Worm (Caenorhabditis elegans): ENCODE results near the gene gei-18.
A peak's percentile ranks its signal among the peaks of the same experiment; 100 is the strongest.

Gene gei-18

ce11 chrIV:13945188-13945587 lies 37.1 kb downstream of the gei-18 start:
- TF ChIP-seq sox-2 (GFP tag; IDR thresholded peaks at IDR 0.05) (peak; percentile 41), ceh-31 (tag; optimal IDR thresholded peaks at IDR 0.05) (peak; percentile 9), nfya-1 (tag; optimal IDR thresholded peaks at IDR 0.05) (peak; percentile 58), che-1 (tag; optimal IDR thresholded peaks at IDR 0.05) (no peak), unc-55 (GFP tag; optimal IDR thresholded peaks at IDR 0.05) (no peak), ceh-30 (tag; optimal IDR thresholded peaks at IDR 0.05) (no peak)

ce11 chrIV:13941640-13942039 lies 40.7 kb downstream of the gei-18 start:
- TF ChIP-seq lim-6 (tag; optimal IDR thresholded peaks at IDR 0.05): no peak
- no peak for TF ChIP-seq ceh-14 (tag; optimal IDR thresholded peaks at IDR 0.05)
- TF ChIP-seq pag-3 (tag; optimal IDR thresholded peaks at IDR 0.05; ENCODE audit: borderline replicate concordance): no peak
- no peak for TF ChIP-seq ceh-48 (tag; optimal IDR thresholded peaks at IDR 0.05)
- no peak for TF ChIP-seq unc-86 (tag; optimal IDR thresholded peaks at IDR 0.05)
- no peak for TF ChIP-seq ceh-22 (tag; optimal IDR thresholded peaks at IDR 0.05)
- TF ChIP-seq syd-9 (tag; optimal IDR thresholded peaks at IDR 0.05): no peak
- TF ChIP-seq ceh-9 (tag; optimal IDR thresholded peaks at IDR 0.05): no peak
- no peak for TF ChIP-seq dmd-4 (tag; optimal IDR thresholded peaks at IDR 0.05; ENCODE audit: borderline replicate concordance)
- TF ChIP-seq tbx-7 (tag; optimal IDR thresholded peaks at IDR 0.05): no peak
- TF ChIP-seq ets-4 (tag; optimal IDR thresholded peaks at IDR 0.05): no peak
- TF ChIP-seq hlh-6 (tag; optimal IDR thresholded peaks at IDR 0.05): no peak
- TF ChIP-seq madf-2 (tag; optimal IDR thresholded peaks at IDR 0.05): no peak
- no peak for TF ChIP-seq hlh-30 (tag; optimal IDR thresholded peaks at IDR 0.05; ENCODE audit: insufficient read depth)
- no peak for TF ChIP-seq hlh-15 (tag; optimal IDR thresholded peaks at IDR 0.05)
- TF ChIP-seq T23F11.4 (GFP tag; optimal IDR thresholded peaks at IDR 0.05): no peak
- no peak for TF ChIP-seq unc-3 (GFP tag; conservative IDR thresholded peaks at IDR 0.05)
- no peak for TF ChIP-seq unc-3 (tag; optimal IDR thresholded peaks at IDR 0.05)
- no peak for TF ChIP-seq hlh-13 (GFP tag; optimal IDR thresholded peaks at IDR 0.05)

ce11 chrIV:13940847-13941246 lies 41.5 kb downstream of the gei-18 start:
- TF ChIP-seq ceh-48 (tag; optimal IDR thresholded peaks at IDR 0.05): no peak
- TF ChIP-seq ceh-2 (tag; optimal IDR thresholded peaks at IDR 0.05): no peak
- no peak for TF ChIP-seq unc-86 (tag; optimal IDR thresholded peaks at IDR 0.05)
- no peak for TF ChIP-seq pax-1 (tag; optimal IDR thresholded peaks at IDR 0.05)
- no peak for TF ChIP-seq elt-2 (tag; optimal IDR thresholded peaks at IDR 0.05)
- TF ChIP-seq dve-1 (tag; optimal IDR thresholded peaks at IDR 0.05): no peak
- TF ChIP-seq K09A11.1 (tag; optimal IDR thresholded peaks at IDR 0.05; ENCODE audit: insufficient read depth): no peak
- no peak for TF ChIP-seq K02D7.2 (tag; optimal IDR thresholded peaks at IDR 0.05)
- no peak for TF ChIP-seq che-1 (tag; optimal IDR thresholded peaks at IDR 0.05)
- no peak for TF ChIP-seq pat-9 (tag; optimal IDR thresholded peaks at IDR 0.05)
- no peak for TF ChIP-seq ttx-3 (tag; optimal IDR thresholded peaks at IDR 0.05)
- TF ChIP-seq ceh-31 (tag; optimal IDR thresholded peaks at IDR 0.05): no peak
- TF ChIP-seq nfya-1 (tag; optimal IDR thresholded peaks at IDR 0.05): no peak
- TF ChIP-seq C38D4.7 (GFP tag; optimal IDR thresholded peaks at IDR 0.05): no peak
- no peak for TF ChIP-seq hlh-8 (tag; optimal IDR thresholded peaks at IDR 0.05)
- TF ChIP-seq tbx-2 (tag; optimal IDR thresholded peaks at IDR 0.05): no peak
- TF ChIP-seq tbx-7 (tag; optimal IDR thresholded peaks at IDR 0.05): no peak
- TF ChIP-seq lin-11 (tag; optimal IDR thresholded peaks at IDR 0.05): no peak
- no peak for TF ChIP-seq ceh-45 (GFP tag; IDR thresholded peaks at IDR 0.05)

- no peak for TF ChIP-seq pax-1 (tag; optimal IDR thresholded peaks at IDR 0.05)
- TF ChIP-seq hlh-30 (tag; optimal IDR thresholded peaks at IDR 0.05; ENCODE audit: insufficient read depth): no peak
Observed at ce11 chrIV:13934086-13934485, 48.2 kb downstream of the gei-18 start, which contains the start of gene Y37A1A.4. TSS of gene Y37A1A.4 (plus strand) at chrIV:13934386.
